Worm (Caenorhabditis elegans) whole organism, L3 larva: ENCODE data around the gene lin-22.

ENCODE experiments used
- ama-1 ChIP-seq: fragments of 150-350 bp; optimal IDR thresholded peaks from 2 replicates; lab custom pipeline; 2018
- elt-2 ChIP-seq: sonication (generic microtip); optimal IDR thresholded peaks from 2 replicates; lab custom pipeline; 2016; ENCODE audit warnings: missing genetic modification reagents, mild to moderate bottlenecking, missing genetic modification characterization, missing compliant biosample characterization
- nhr-25 ChIP-seq: sonication (generic microtip); optimal IDR thresholded peaks from 2 replicates; lab custom pipeline; 2017; ENCODE audit warnings: missing biosample characterization, missing genetic modification characterization
- tbx-2 ChIP-seq: sonication (generic microtip); optimal IDR thresholded peaks from 2 replicates; lab custom pipeline; 2016; ENCODE audit warnings: mild to moderate bottlenecking, missing genetic modification characterization, missing compliant biosample characterization
- ztf-11 ChIP-seq: fragments of 150-350 bp; optimal IDR thresholded peaks from 2 replicates; lab custom pipeline; 2014; ENCODE audit warnings: missing biosample characterization, missing genetic modification characterization

DNA sequence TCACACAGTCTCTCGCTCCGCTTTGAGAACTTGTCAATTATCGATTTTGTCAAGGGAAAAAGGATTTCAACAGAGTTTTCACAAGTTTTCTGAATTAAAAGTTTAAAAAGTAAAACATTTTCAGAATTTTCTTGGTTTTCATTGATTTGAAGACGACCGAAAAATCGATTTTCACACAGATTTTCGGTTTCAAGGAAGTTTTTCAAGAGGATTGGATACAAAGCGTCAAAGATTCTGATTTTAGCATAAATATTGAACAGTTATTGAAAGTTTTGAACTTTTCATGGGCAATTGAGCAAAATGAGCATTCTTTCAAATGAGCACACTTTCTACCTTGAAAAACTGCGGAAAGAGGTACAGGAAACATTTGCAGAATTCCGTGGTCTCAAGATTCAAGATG lies 52.5 kb downstream of the lin-22 start, which contains the start of gene Y67D8C.2:
- TF ChIP-seq nhr-25 (tag; lab: Kevin White, UChicago) (no peak), ama-1 (lab: Kevin White, UChicago) (no peak), tbx-2 (tag; lab: Kevin White, UChicago) (no peak), elt-2 (tag; lab: Kevin White, UChicago) (no peak), ztf-11 (tag; lab: Kevin White, UChicago) (no peak)
